Fruit fly (Drosophila melanogaster) whole organism, embryonic: Measurements from ENCODE around the gene Bug22.
A peak's percentile ranks its signal among the peaks of the same experiment; 100 is the strongest.

Experiments used
- Asciz ChIP-seq: fragments of 200-800 bp; sonication (Bioruptor generic); optimal IDR thresholded peaks from 2 replicates; lab custom pipeline; 2017; ENCODE audit warnings: missing biosample characterization, mild to moderate bottlenecking, missing genetic modification characterization, missing genetic modification reagents
- CG11093 ChIP-seq: fragments of 200-800 bp; sonication (Bioruptor generic); IDR thresholded peaks from 3 replicates; pipeline ENCODE4 v1.3.6; 2022; ENCODE audit warnings: missing biosample characterization, missing genetic modification characterization
- CG11504 ChIP-seq: fragments of 200-800 bp; sonication (Bioruptor generic); optimal IDR thresholded peaks from 3 replicates; lab custom pipeline; 2019; ENCODE audit warnings: missing biosample characterization, mild to moderate bottlenecking, missing genetic modification characterization, moderate library complexity
- CG11696 ChIP-seq: fragments of 200-800 bp; sonication (Bioruptor generic); IDR thresholded peaks from 2 replicates; pipeline ENCODE4 v1.3.6; 2022; ENCODE audit warnings: missing biosample characterization, missing genetic modification characterization
- CG13287 ChIP-seq: fragments of 200-800 bp; sonication (Bioruptor generic); IDR thresholded peaks from 2 replicates; pipeline ENCODE4 v1.3.6; 2022; ENCODE audit warnings: missing biosample characterization, missing genetic modification characterization; ENCODE audit not compliant: partially characterized antibody
- CG14050 ChIP-seq: fragments of 200-800 bp; sonication (Bioruptor generic); IDR thresholded peaks from 3 replicates; pipeline ENCODE4 v1.3.6; 2022; ENCODE audit warnings: missing biosample characterization, missing genetic modification characterization
- CG14667 ChIP-seq: fragments of 200-800 bp; sonication (Bioruptor generic); IDR thresholded peaks from 2 replicates; pipeline ENCODE4 v1.3.6; 2022; ENCODE audit warnings: missing biosample characterization, missing genetic modification characterization
- CG15514 ChIP-seq: fragments of 200-800 bp; sonication (Bioruptor generic); optimal IDR thresholded peaks from 3 replicates; lab custom pipeline; 2017; ENCODE audit warnings: missing biosample characterization, missing genetic modification characterization, mild to moderate bottlenecking, moderate library complexity, missing genetic modification reagents
- CG2875 ChIP-seq: fragments of 200-800 bp; sonication (Bioruptor generic); optimal IDR thresholded peaks from 2 replicates; lab custom pipeline; 2017; ENCODE audit warnings: missing biosample characterization, mild to moderate bottlenecking, missing genetic modification characterization, missing genetic modification reagents
- CG32767 ChIP-seq: fragments of 200-800 bp; sonication (Bioruptor generic); IDR thresholded peaks from 2 replicates; pipeline ENCODE4 v1.3.6; 2022; ENCODE audit warnings: missing biosample characterization, missing genetic modification characterization
- CG33557 ChIP-seq: fragments of 200-800 bp; sonication (Bioruptor generic); optimal IDR thresholded peaks from 2 replicates; lab custom pipeline; 2019; ENCODE audit warnings: missing biosample characterization, mild to moderate bottlenecking, missing genetic modification characterization, moderate library complexity
- CG4854 ChIP-seq: fragments of 200-800 bp; sonication (Bioruptor generic); optimal IDR thresholded peaks from 2 replicates; lab custom pipeline; 2016; ENCODE audit warnings: missing biosample characterization, missing genetic modification characterization, inconsistent platforms
- CG6683 ChIP-seq: fragments of 200-800 bp; sonication (Bioruptor generic); optimal IDR thresholded peaks from 2 replicates; lab custom pipeline; 2017; ENCODE audit warnings: missing biosample characterization, mild to moderate bottlenecking, missing genetic modification characterization, missing genetic modification reagents
- CG8478 ChIP-seq: fragments of >200 bp; optimal IDR thresholded peaks from 2 replicates; lab custom pipeline; 2018
- CG9609 ChIP-seq: fragments of 200-800 bp; sonication (Bioruptor generic); optimal IDR thresholded peaks from 3 replicates; lab custom pipeline; 2016; ENCODE audit warnings: missing biosample characterization, missing genetic modification characterization
- D ChIP-seq, 2 experiments: fragments of 200-800 bp in 1 of 2; fragments of >200 bp in 1 of 2; sonication (Bioruptor generic) in 1 of 2; optimal IDR thresholded peaks; 2 replicates in 1 of 2; 3 replicates in 1 of 2; lab custom pipeline; 2017; ENCODE audit warnings: mild to moderate bottlenecking in 1 of 2, missing biosample characterization in 1 of 2, missing genetic modification characterization in 1 of 2, missing genetic modification reagents in 1 of 2
- Dbx ChIP-seq: fragments of 200-800 bp; sonication (Bioruptor generic); IDR thresholded peaks from 3 replicates; pipeline ENCODE4 v1.3.6; 2022; ENCODE audit warnings: missing biosample characterization, missing genetic modification characterization
- Doc2 ChIP-seq: fragments of 200-800 bp; sonication (Bioruptor generic); IDR thresholded peaks from 2 replicates; pipeline ENCODE4 v1.3.6; 2022; ENCODE audit warnings: missing biosample characterization, missing genetic modification characterization
- E2f2 ChIP-seq: fragments of 200-800 bp; sonication (Bioruptor generic); IDR thresholded peaks from 2 replicates; pipeline ENCODE4 v1.3.6; 2022; ENCODE audit warnings: missing biosample characterization, missing genetic modification characterization
- Ets65A ChIP-seq: fragments of 200-800 bp; sonication (Bioruptor generic); peaks from one replicate; lab custom pipeline; 2016; ENCODE audit warnings: missing biosample characterization, missing genetic modification characterization
- Hr39 ChIP-seq: fragments of >200 bp; optimal IDR thresholded peaks from 2 replicates; lab custom pipeline; 2017
- Myb ChIP-seq: fragments of 200-800 bp; sonication (Bioruptor generic); optimal IDR thresholded peaks from 2 replicates; lab custom pipeline; 2016; ENCODE audit warnings: missing biosample characterization, missing genetic modification characterization
- NC2α ChIP-seq: fragments of 200-800 bp; sonication (Bioruptor generic); optimal IDR thresholded peaks from 2 replicates; lab custom pipeline; 2016; ENCODE audit warnings: missing biosample characterization, missing genetic modification characterization
- NC2β ChIP-seq: fragments of 200-800 bp; sonication (Bioruptor generic); optimal IDR thresholded peaks from 2 replicates; lab custom pipeline; 2016; ENCODE audit warnings: missing biosample characterization, missing genetic modification characterization
- NK7.1 ChIP-seq: fragments of 200-800 bp; sonication (Bioruptor generic); optimal IDR thresholded peaks from 3 replicates; lab custom pipeline; 2016; ENCODE audit warnings: missing biosample characterization, missing genetic modification characterization
- Oli ChIP-seq: fragments of 200-800 bp; sonication (Bioruptor generic); optimal IDR thresholded peaks from 2 replicates; lab custom pipeline; 2018; ENCODE audit warnings: missing biosample characterization, mild to moderate bottlenecking, missing genetic modification characterization, moderate library complexity
- Opbp ChIP-seq: fragments of 200-800 bp; sonication (Bioruptor generic); IDR thresholded peaks from 3 replicates; pipeline ENCODE4 v1.3.6; 2022; ENCODE audit warnings: missing biosample characterization, missing genetic modification characterization; ENCODE audit not compliant: partially characterized antibody
- Rx ChIP-seq: fragments of 200-800 bp; sonication (Bioruptor generic); IDR thresholded peaks from 2 replicates; pipeline ENCODE4 v1.3.6; 2022; ENCODE audit warnings: missing biosample characterization, missing genetic modification characterization
- Sox100B ChIP-seq: fragments of 200-800 bp; sonication (Bioruptor generic); optimal IDR thresholded peaks from 3 replicates; lab custom pipeline; 2018; ENCODE audit warnings: missing biosample characterization, mild to moderate bottlenecking, missing genetic modification characterization
- Spps ChIP-seq: fragments of 200-800 bp; sonication (Bioruptor generic); optimal IDR thresholded peaks from 2 replicates; lab custom pipeline; 2018; ENCODE audit warnings: missing biosample characterization, mild to moderate bottlenecking, missing genetic modification characterization
- Vsx1 ChIP-seq: fragments of 200-800 bp; sonication (Bioruptor generic); optimal IDR thresholded peaks from 2 replicates; lab custom pipeline; 2017; ENCODE audit warnings: missing biosample characterization, mild to moderate bottlenecking, missing genetic modification characterization, missing genetic modification reagents
- ac ChIP-seq: fragments of 200-800 bp; sonication (Bioruptor generic); optimal IDR thresholded peaks from 3 replicates; lab custom pipeline; 2017; ENCODE audit warnings: missing biosample characterization, mild to moderate bottlenecking, missing genetic modification characterization
- al ChIP-seq: fragments of 200-800 bp; sonication (Bioruptor generic); IDR thresholded peaks from 2 replicates; pipeline ENCODE4 v1.3.6; 2022; ENCODE audit warnings: missing biosample characterization, missing genetic modification characterization
- az2 ChIP-seq: fragments of 200-800 bp; sonication (Bioruptor generic); optimal IDR thresholded peaks from 3 replicates; lab custom pipeline; 2016; ENCODE audit warnings: missing biosample characterization, missing genetic modification characterization
- crp ChIP-seq, 2 experiments: fragments of 200-800 bp; sonication (Bioruptor generic); optimal IDR thresholded peaks; 2 replicates in 1 of 2; 3 replicates in 1 of 2; lab custom pipeline; 2017; ENCODE audit warnings: missing biosample characterization in 2 of 2, missing genetic modification characterization in 2 of 2, mild to moderate bottlenecking in 1 of 2, moderate library complexity in 1 of 2
- cwo ChIP-seq: fragments of 200-800 bp; sonication (Bioruptor generic); optimal IDR thresholded peaks from 3 replicates; lab custom pipeline; 2017; ENCODE audit warnings: missing biosample characterization, missing genetic modification characterization, mild to moderate bottlenecking, moderate library complexity, missing genetic modification reagents
- dan ChIP-seq: fragments of 200-800 bp; sonication (Bioruptor generic); IDR thresholded peaks from 2 replicates; pipeline ENCODE4 v1.3.6; 2022; ENCODE audit warnings: missing biosample characterization, missing genetic modification characterization
- esg ChIP-seq: fragments of 200-800 bp; sonication (Bioruptor generic); conservative IDR thresholded peaks from 2 replicates; pipeline ENCODE4 v1.3.6; 2022; ENCODE audit warnings: missing biosample characterization, missing genetic modification characterization
- h ChIP-seq: fragments of >200 bp; optimal IDR thresholded peaks from 2 replicates; lab custom pipeline; 2017
- ham ChIP-seq: fragments of 200-800 bp; sonication (Bioruptor generic); IDR thresholded peaks from 2 replicates; pipeline ENCODE4 v1.3.6; 2022; ENCODE audit warnings: missing biosample characterization, missing genetic modification characterization
- mam ChIP-seq: fragments of 200-800 bp; sonication (Bioruptor generic); optimal IDR thresholded peaks from 3 replicates; lab custom pipeline; 2016; ENCODE audit warnings: missing biosample characterization, missing genetic modification characterization
- odd ChIP-seq: fragments of 200-800 bp; sonication (Bioruptor generic); optimal IDR thresholded peaks from 2 replicates; lab custom pipeline; 2017; ENCODE audit warnings: missing biosample characterization, mild to moderate bottlenecking, missing genetic modification characterization
- org-1 ChIP-seq: fragments of 200-800 bp; sonication (Bioruptor generic); optimal IDR thresholded peaks from 2 replicates; lab custom pipeline; 2017; ENCODE audit warnings: missing biosample characterization, missing genetic modification characterization
- otp ChIP-seq: fragments of 200-800 bp; sonication (Bioruptor generic); IDR thresholded peaks from 3 replicates; pipeline ENCODE4, ENCODE4 v1.3.6; 2022; ENCODE audit warnings: missing biosample characterization, missing genetic modification characterization
- pan ChIP-seq, 4 experiments: fragments of >200 bp in 3 of 4; fragments of 200-800 bp in 1 of 4; sonication (Bioruptor generic) in 1 of 4; optimal IDR thresholded peaks in 3 of 4; IDR thresholded peaks in 1 of 4; 2 replicates each; pipeline versions ENCODE4 v1.3.6 to Lab custom; 2017 to 2022; ENCODE audit warnings: missing biosample characterization in 2 of 4, missing genetic modification characterization in 2 of 4, mixed read lengths in 1 of 4
- psq ChIP-seq: fragments of 200-800 bp; sonication (Bioruptor generic); optimal IDR thresholded peaks from 2 replicates; lab custom pipeline; 2017; ENCODE audit warnings: missing biosample characterization, missing genetic modification characterization
- so ChIP-seq: fragments of 200-800 bp; sonication (Bioruptor generic); IDR thresholded peaks from 3 replicates; pipeline ENCODE4 v1.3.6; 2022; ENCODE audit warnings: missing biosample characterization, missing genetic modification characterization
- sob ChIP-seq: fragments of 200-800 bp; sonication (Bioruptor generic); IDR thresholded peaks from 2 replicates; pipeline ENCODE4 v1.3.6; 2022; ENCODE audit warnings: missing biosample characterization, missing genetic modification characterization
- tgo ChIP-seq: fragments of 200-800 bp; sonication (Bioruptor generic); IDR thresholded peaks from 3 replicates; pipeline ENCODE4 v1.3.6; 2022; ENCODE audit warnings: missing biosample characterization, missing genetic modification characterization
- trh ChIP-seq: fragments of 200-800 bp; sonication (Bioruptor generic); optimal IDR thresholded peaks from 2 replicates; lab custom pipeline; 2016; ENCODE audit warnings: missing biosample characterization, missing genetic modification characterization
- unpg ChIP-seq: fragments of 200-800 bp; sonication (Bioruptor generic); optimal IDR thresholded peaks from 3 replicates; lab custom pipeline; 2018; ENCODE audit warnings: missing biosample characterization, mild to moderate bottlenecking, missing genetic modification characterization, moderate library complexity

The Bug22 gene

DNA sequence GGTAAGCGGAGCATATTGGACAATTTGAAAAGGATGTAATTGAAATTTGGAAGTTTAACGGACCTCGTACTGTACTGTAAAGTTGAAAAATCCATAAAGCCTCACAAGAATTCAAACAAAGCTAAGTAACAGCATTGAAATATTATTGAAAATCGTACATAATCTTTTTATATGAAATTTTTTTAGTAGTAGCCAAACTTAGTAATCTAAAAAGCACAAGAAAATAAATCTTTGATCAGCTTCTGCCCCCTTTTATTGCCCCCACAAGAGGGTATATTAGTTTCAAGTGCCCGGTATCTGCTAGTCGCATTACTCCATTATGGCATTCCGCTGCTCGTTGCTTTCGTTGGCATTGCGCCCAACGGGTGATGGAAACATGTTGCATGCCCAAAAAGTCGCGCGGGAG is 36.1 kb upstream of the Bug22 start (continued):
- TF ChIP-seq cwo (GFP tag; lab: Kevin White, UChicago) (peak; percentile 48), ac (GFP tag; lab: Kevin White, UChicago) (no peak), al (GFP tag; lab: Robert Waterston, UW) (peak; percentile 4; the same call in 1 of the 2 replicates), CG6683 (GFP tag; lab: Kevin White, UChicago) (peak; percentile 21), Opbp (GFP tag; lab: Robert Waterston, UW) (no peak), pan (optimal IDR thresholded peaks at IDR 0.05; lab: Kevin White, UChicago) (no peak), pan (GFP tag; optimal IDR thresholded peaks at IDR 0.05 in 1 of 2, IDR thresholded peaks at IDR 0.05 in 1 of 2) (peak in 1 of 2 experiments; percentile 57), CG4854 (GFP tag; lab: Kevin White, UChicago) (peak; percentile 14), sob (GFP tag; lab: Robert Waterston, UW) (peak; percentile 57), CG9609 (peak; percentile 39), crp (GFP tag; optimal IDR thresholded peaks at IDR 0.05; lab: Kevin White, UChicago) (peak in 1 of 2 experiments; percentile 8), Hr39 (lab: Kevin White, UChicago) (no peak), E2f2 (GFP tag; lab: Robert Waterston, UW) (0 out of 2 replicates have a peak, but pooled peaks have one; percentile 30), h (lab: Kevin White, UChicago) (no peak), CG14050 (no peak), ham (GFP tag; lab: Robert Waterston, UW) (no peak), Rx (peak; percentile 26; the same call in 1 of the 2 replicates), odd (peak; percentile 41), Oli (peak; percentile 76), CG14667 (GFP tag; lab: Robert Waterston, UW) (no peak), mam (GFP tag; lab: Kevin White, UChicago) (peak; percentile 44), tgo (GFP tag; lab: Robert Waterston, UW) (peak; percentile 70), NC2α (GFP tag; lab: Kevin White, UChicago) (peak; percentile 50), az2 (GFP tag; lab: Kevin White, UChicago) (peak; percentile 60), unpg (peak; percentile 22), CG2875 (GFP tag; lab: Kevin White, UChicago) (peak; percentile 60), Asciz (peak; percentile 63), org-1 (GFP tag; lab: Kevin White, UChicago) (peak; percentile 51), Sox100B (peak; percentile 82), NC2β (GFP tag; lab: Kevin White, UChicago) (peak; percentile 6), CG13287 (no peak), Ets65A (GFP tag; lab: Kevin White, UChicago) (peak; percentile 97), CG32767 (GFP tag; lab: Robert Waterston, UW) (0 out of 2 replicates have a peak, but pooled peaks have one; percentile 27), Dbx (no peak), CG11696 (GFP tag; lab: Robert Waterston, UW) (no peak), CG33557 (GFP tag; lab: Kevin White, UChicago) (peak; percentile 12), D (optimal IDR thresholded peaks at IDR 0.05; lab: Kevin White, UChicago) (no peak), D (GFP tag; optimal IDR thresholded peaks at IDR 0.05; lab: Kevin White, UChicago) (peak; percentile 78), Doc2 (GFP tag; lab: Robert Waterston, UW) (no peak), otp (GFP tag; lab: Robert Waterston, UW) (no peak), Spps (tag; lab: Kevin White, UChicago) (peak; percentile 57), trh (peak; percentile 8), CG8478 (lab: Kevin White, UChicago) (no peak), Vsx1 (GFP tag; lab: Kevin White, UChicago) (peak; percentile 6), CG11504 (peak; percentile 82), esg (no peak; the same call in 1 of the 2 replicates), CG15514 (GFP tag; lab: Kevin White, UChicago) (peak; percentile 36), psq (peak; percentile 10), Myb (GFP tag; lab: Kevin White, UChicago) (no peak), so (GFP tag; lab: Robert Waterston, UW) (0 out of 3 replicates have a peak, but pooled peaks have one; percentile 11), dan (GFP tag; lab: Robert Waterston, UW) (0 out of 2 replicates have a peak, but pooled peaks have one; percentile 24), NK7.1 (GFP tag; lab: Kevin White, UChicago) (peak; percentile 12), CG11093 (GFP tag; lab: Robert Waterston, UW) (peak; percentile 63; the same call in 1 of the 3 replicates)
